Worm (Caenorhabditis elegans) whole organism, mixed stage, embryonic: Measurements from ENCODE around the gene disl-2.

Source experiments
- bed-3 ChIP-seq: fragments of 200-800 bp; sonication (Bioruptor generic); optimal IDR thresholded peaks from 3 replicates; lab custom pipeline; 2018; ENCODE audit warnings: mild to moderate bottlenecking, missing genetic modification characterization, moderate library complexity, missing compliant biosample characterization
- ceh-43 ChIP-seq: fragments of 200-800 bp; sonication (Bioruptor generic); optimal IDR thresholded peaks from 2 replicates; lab custom pipeline; 2018; ENCODE audit warnings: mild to moderate bottlenecking, missing genetic modification characterization, moderate library complexity, missing compliant biosample characterization
- ceh-83 ChIP-seq: fragments of 200-800 bp; sonication (Bioruptor generic); optimal IDR thresholded peaks from 2 replicates; lab custom pipeline; 2018; ENCODE audit warnings: mild to moderate bottlenecking, missing genetic modification characterization, missing compliant biosample characterization
- ham-2 ChIP-seq: fragments of 200-800 bp; sonication (Bioruptor generic); optimal IDR thresholded peaks from 2 replicates; lab custom pipeline; 2018; ENCODE audit warnings: mild to moderate bottlenecking, missing genetic modification characterization, missing compliant biosample characterization
- hlh-1 ChIP-seq: fragments of 150-350 bp; optimal IDR thresholded peaks from 2 replicates; lab custom pipeline; 2014; ENCODE audit warnings: missing biosample characterization, missing genetic modification reagents, missing genetic modification characterization
- lsy-2 ChIP-seq: fragments of 150-350 bp; optimal IDR thresholded peaks from 2 replicates; lab custom pipeline; 2014; ENCODE audit warnings: missing biosample characterization, missing genetic modification characterization
- sem-2 ChIP-seq: fragments of 200-800 bp; sonication (Bioruptor generic); optimal IDR thresholded peaks from 2 replicates; lab custom pipeline; 2018; ENCODE audit warnings: mild to moderate bottlenecking, missing genetic modification characterization, missing compliant biosample characterization
- snpc-4 ChIP-seq: fragments of 150-350 bp; optimal IDR thresholded peaks from 2 replicates; lab custom pipeline; 2014; ENCODE audit warnings: missing biosample characterization, missing genetic modification characterization
- tbx-8 ChIP-seq: fragments of 200-800 bp; sonication (Bioruptor generic); optimal IDR thresholded peaks from 2 replicates; lab custom pipeline; 2018; ENCODE audit warnings: mild to moderate bottlenecking, missing genetic modification characterization, moderate library complexity, missing compliant biosample characterization
- unc-120 ChIP-seq: sonication (generic microtip); optimal IDR thresholded peaks from 2 replicates; lab custom pipeline; 2017; ENCODE audit warnings: missing genetic modification characterization, missing compliant biosample characterization; ENCODE audit not compliant: poor library complexity, severe bottlenecking
- unc-62 ChIP-seq: fragments of 150-350 bp; optimal IDR thresholded peaks from 2 replicates; lab custom pipeline; 2014; ENCODE audit warnings: missing biosample characterization, missing genetic modification reagents, missing genetic modification characterization
- zip-8 ChIP-seq: fragments of 150-350 bp; optimal IDR thresholded peaks from 2 replicates; lab custom pipeline; 2014; ENCODE audit warnings: missing biosample characterization, missing genetic modification characterization
- ztf-11 ChIP-seq: fragments of 150-350 bp; optimal IDR thresholded peaks from 2 replicates; lab custom pipeline; 2014; ENCODE audit warnings: missing biosample characterization, missing genetic modification characterization

disl-2 gene

ce11 chrIII:5478824-5479368 lies 35.9 kb downstream of the disl-2 start, which contains the start of the genes R02F2.6 and R02F2.5:
Gene R02F2.6, minus strand, starts transcription at chrIII:5478924.
Gene R02F2.5, plus strand, starts transcription at chrIII:5479318.
- TF ChIP-seq ceh-43 (GFP tag; lab: Kevin White, UChicago) (no peak), snpc-4 (tag; lab: Kevin White, UChicago) (no peak), bed-3 (no peak), lsy-2 (no peak), ceh-83 (GFP tag; lab: Kevin White, UChicago) (no peak)

ce11 chrIII:5479493-5480167 lies 36.7 kb downstream of the disl-2 start:
- no peak for TF ChIP-seq ham-2 (GFP tag; lab: Kevin White, UChicago)

ce11 chrIII:5480889-5481288 lies 37.9 kb downstream of the disl-2 start:
- TF ChIP-seq zip-8 = peak; percentile 92

- TF ChIP-seq ceh-83 (GFP tag; lab: Kevin White, UChicago) = no peak
- no peak for TF ChIP-seq lsy-2
- no peak for TF ChIP-seq sem-2
These were observed 40.9 kb downstream of the disl-2 start, which contains the start of the genes R02F2.7 and R02F2.4 for ce11 chrIII:5483738-5484315. Gene R02F2.7, minus strand, starts transcription at chrIII:5483773. Gene R02F2.4, plus strand, starts transcription at chrIII:5484289.

- no peak for TF ChIP-seq tbx-8 (GFP tag; lab: Kevin White, UChicago)
- TF ChIP-seq hlh-1 (tag; lab: Kevin White, UChicago) = peak; percentile 95
- TF ChIP-seq unc-120 (tag; lab: Kevin White, UChicago) = peak; percentile 58
- TF ChIP-seq unc-62 = peak; percentile 60
- TF ChIP-seq, all 35 proteins: peak for 3
These were observed 43.4 kb downstream of the disl-2 start for ce11 chrIII:5486345-5486744.

- TF ChIP-seq zip-8 (peak; percentile 98), ztf-11 (tag; lab: Kevin White, UChicago) (no peak)
These were observed 44.2 kb downstream of the disl-2 start, which contains the start of gene osg-1 for ce11 chrIII:5487087-5487603. Gene osg-1, plus strand, starts transcription at chrIII:5487553.

ce11 chrIII:5495168-5495567 lies 52.2 kb downstream of the disl-2 start, which contains the start of gene R02F2.8:
Gene R02F2.8, minus strand, starts transcription at chrIII:5495268.
- TF ChIP-seq zip-8 (peak; percentile 49), snpc-4 (tag; lab: Kevin White, UChicago) (no peak)
- TF ChIP-seq, all 35 proteins: peak for 1
